Fruit fly (Drosophila melanogaster) whole organism, embryonic: Measurements from ENCODE around the gene Ubqn.
A peak's percentile ranks its signal among the peaks of the same experiment; 100 is the strongest.

Experiments
- Awh ChIP-seq: fragments of 200-800 bp; sonication (Bioruptor generic); IDR thresholded peaks from 2 replicates; pipeline ENCODE4, ENCODE4 v1.3.6; 2022; ENCODE audit warnings: missing biosample characterization, missing genetic modification characterization
- B-H2 ChIP-seq: fragments of 200-800 bp; sonication (Bioruptor generic); optimal IDR thresholded peaks from 2 replicates; lab custom pipeline; 2018; ENCODE audit warnings: missing biosample characterization, mild to moderate bottlenecking, missing genetic modification characterization
- CG10462 ChIP-seq: fragments of 200-800 bp; sonication (Bioruptor generic); optimal IDR thresholded peaks from 2 replicates; lab custom pipeline; 2016; ENCODE audit warnings: missing biosample characterization, missing genetic modification characterization
- CG11085 ChIP-seq: fragments of 200-800 bp; sonication (Bioruptor generic); IDR thresholded peaks from 2 replicates; pipeline ENCODE4 v1.3.6; 2022; ENCODE audit warnings: missing biosample characterization, missing genetic modification characterization
- CG11695 ChIP-seq: fragments of 200-800 bp; sonication (Bioruptor generic); IDR thresholded peaks from 3 replicates; pipeline ENCODE4 v1.3.6; 2022; ENCODE audit warnings: missing biosample characterization, missing genetic modification characterization
- CG12104 ChIP-seq: fragments of 200-800 bp; sonication (Bioruptor generic); optimal IDR thresholded peaks from 3 replicates; lab custom pipeline; 2016; ENCODE audit warnings: missing biosample characterization, missing genetic modification characterization
- CG12219 ChIP-seq: fragments of 200-800 bp; sonication (Bioruptor generic); optimal IDR thresholded peaks from 3 replicates; lab custom pipeline; 2018; ENCODE audit warnings: missing biosample characterization, mild to moderate bottlenecking, missing genetic modification characterization
- CG12744 ChIP-seq: fragments of 200-800 bp; sonication (Bioruptor generic); optimal IDR thresholded peaks from 2 replicates; lab custom pipeline; 2016; ENCODE audit warnings: missing biosample characterization, missing genetic modification characterization
- CG14441 ChIP-seq: fragments of 200-800 bp; sonication (Bioruptor generic); IDR thresholded peaks from 2 replicates; pipeline ENCODE4 v1.3.6; 2022; ENCODE audit warnings: missing biosample characterization, missing genetic modification characterization
- CG15011 ChIP-seq: fragments of 200-800 bp; sonication (Bioruptor generic); optimal IDR thresholded peaks from 3 replicates; lab custom pipeline; 2018; ENCODE audit warnings: missing biosample characterization, mild to moderate bottlenecking, missing genetic modification characterization
- CG15073 ChIP-seq: fragments of 200-800 bp; sonication (Bioruptor generic); optimal IDR thresholded peaks from 2 replicates; lab custom pipeline; 2016; ENCODE audit warnings: missing biosample characterization, missing genetic modification characterization
- CG18011 ChIP-seq: fragments of 200-800 bp; sonication (Bioruptor generic); optimal IDR thresholded peaks from 2 replicates; lab custom pipeline; 2017; ENCODE audit warnings: missing biosample characterization, missing genetic modification characterization, mild to moderate bottlenecking, moderate library complexity, missing genotype
- CG30020 ChIP-seq: fragments of 200-800 bp; optimal IDR thresholded peaks from 2 replicates; lab custom pipeline; 2019; ENCODE audit warnings: missing biosample characterization, mild to moderate bottlenecking, missing genetic modification characterization, moderate library complexity
- CG31441 ChIP-seq: fragments of 200-800 bp; sonication (Bioruptor generic); IDR thresholded peaks from 2 replicates; pipeline ENCODE4 v1.3.6; 2022; ENCODE audit warnings: missing biosample characterization, missing genetic modification characterization
- CG32772 ChIP-seq: fragments of 200-800 bp; sonication (Bioruptor generic); IDR thresholded peaks from 2 replicates; pipeline ENCODE4 v1.3.6; 2022; ENCODE audit warnings: missing biosample characterization, missing genetic modification characterization
- CG34224 ChIP-seq: fragments of 200-800 bp; sonication (Bioruptor generic); IDR thresholded peaks from 3 replicates; pipeline ENCODE4 v1.3.6; 2022; ENCODE audit warnings: missing biosample characterization, missing genetic modification characterization; ENCODE audit not compliant: partially characterized antibody
- CG42726 ChIP-seq: fragments of 200-800 bp; sonication (Bioruptor generic); IDR thresholded peaks from 2 replicates; pipeline ENCODE4 v1.3.6; 2022; ENCODE audit warnings: missing biosample characterization, missing genetic modification characterization; ENCODE audit not compliant: partially characterized antibody
- CG4282 ChIP-seq: fragments of 200-800 bp; sonication (Bioruptor generic); optimal IDR thresholded peaks from 2 replicates; lab custom pipeline; 2016; ENCODE audit warnings: missing biosample characterization, missing genetic modification characterization
- CG7987 ChIP-seq: fragments of 200-800 bp; sonication (Bioruptor generic); optimal IDR thresholded peaks from 2 replicates; lab custom pipeline; 2018; ENCODE audit warnings: missing biosample characterization, mild to moderate bottlenecking, missing genetic modification characterization, moderate library complexity
- CG8290 ChIP-seq, 3 experiments: fragments of 200-800 bp; sonication (Bioruptor generic); optimal IDR thresholded peaks; 2 replicates each; lab custom pipeline; 2016 to 2019; ENCODE audit warnings: missing biosample characterization in 3 of 3, missing genetic modification characterization in 3 of 3, mild to moderate bottlenecking in 2 of 3, moderate library complexity in 1 of 3
- CG8388 ChIP-seq: fragments of 200-800 bp; sonication (Bioruptor generic); optimal IDR thresholded peaks from 2 replicates; lab custom pipeline; 2019; ENCODE audit warnings: missing biosample characterization, mild to moderate bottlenecking, missing genetic modification characterization, moderate library complexity
- CG9876 ChIP-seq: fragments of 200-800 bp; sonication (Bioruptor generic); optimal IDR thresholded peaks from 2 replicates; lab custom pipeline; 2016; ENCODE audit warnings: missing biosample characterization, missing genetic modification characterization
- CHES-1-like ChIP-seq: fragments of 200-800 bp; sonication (Bioruptor generic); optimal IDR thresholded peaks from 2 replicates; lab custom pipeline; 2016; ENCODE audit warnings: missing biosample characterization, missing genetic modification characterization
- E2f2 ChIP-seq: fragments of 200-800 bp; sonication (Bioruptor generic); IDR thresholded peaks from 2 replicates; pipeline ENCODE4 v1.3.6; 2022; ENCODE audit warnings: missing biosample characterization, missing genetic modification characterization
- Hey ChIP-seq: fragments of 200-800 bp; sonication (Bioruptor generic); optimal IDR thresholded peaks from 3 replicates; lab custom pipeline; 2018; ENCODE audit warnings: missing biosample characterization, mild to moderate bottlenecking, missing genetic modification characterization
- Mad ChIP-seq: fragments of 200-800 bp; sonication (Bioruptor generic); optimal IDR thresholded peaks from 2 replicates; lab custom pipeline; 2016; ENCODE audit warnings: missing biosample characterization, missing genetic modification characterization
- Mrtf ChIP-seq: fragments of 200-800 bp; sonication (Bioruptor generic); IDR thresholded peaks from 3 replicates; pipeline ENCODE4 v1.3.6; 2022; ENCODE audit warnings: missing biosample characterization, missing genetic modification characterization
- NFAT ChIP-seq: fragments of 200-800 bp; sonication (Bioruptor generic); IDR thresholded peaks from 2 replicates; pipeline ENCODE4 v1.3.6; 2022; ENCODE audit warnings: missing biosample characterization, missing genetic modification characterization
- Nf-YC ChIP-seq: fragments of 200-800 bp; optimal IDR thresholded peaks from 3 replicates; lab custom pipeline; 2019; ENCODE audit warnings: missing biosample characterization, mild to moderate bottlenecking, missing genetic modification characterization, moderate library complexity
- YL-1 ChIP-seq: fragments of 200-800 bp; sonication (Bioruptor generic); optimal IDR thresholded peaks from 3 replicates; lab custom pipeline; 2017; ENCODE audit warnings: missing biosample characterization, mild to moderate bottlenecking, missing genetic modification characterization
- btn ChIP-seq: fragments of 200-800 bp; sonication (Bioruptor generic); optimal IDR thresholded peaks from 2 replicates; lab custom pipeline; 2016; ENCODE audit warnings: missing biosample characterization, missing genetic modification characterization
- chinmo ChIP-seq: fragments of 200-800 bp; sonication (Bioruptor generic); IDR thresholded peaks from 4 replicates; pipeline ENCODE4 v1.3.6; 2022; ENCODE audit warnings: missing biosample characterization, missing genetic modification characterization; ENCODE audit not compliant: partially characterized antibody
- fru ChIP-seq: fragments of >200 bp; optimal IDR thresholded peaks from 2 replicates; lab custom pipeline; 2017
- gsb ChIP-seq: fragments of 200-800 bp; sonication (Bioruptor generic); IDR thresholded peaks from 2 replicates; pipeline ENCODE4 v1.3.6; 2022; ENCODE audit warnings: missing biosample characterization, missing genetic modification characterization
- ken ChIP-seq: fragments of 200-800 bp; sonication (Bioruptor generic); IDR thresholded peaks from 3 replicates; pipeline ENCODE4 v1.3.6; 2022; ENCODE audit warnings: missing biosample characterization, missing genetic modification characterization
- klu ChIP-seq: fragments of 200-800 bp; sonication (Bioruptor generic); IDR thresholded peaks from 2 replicates; pipeline ENCODE4 v1.3.6; 2022; ENCODE audit warnings: missing biosample characterization, missing genetic modification characterization
- luna ChIP-seq: fragments of 200-800 bp; sonication (Bioruptor generic); optimal IDR thresholded peaks from 2 replicates; lab custom pipeline; 2016; ENCODE audit warnings: missing biosample characterization, missing genetic modification characterization
- maf-S ChIP-seq: fragments of 200-800 bp; sonication (Bioruptor generic); optimal IDR thresholded peaks from 2 replicates; lab custom pipeline; 2016; ENCODE audit warnings: missing biosample characterization, missing genetic modification characterization
- pnt ChIP-seq: fragments of 200-800 bp; sonication (Bioruptor generic); optimal IDR thresholded peaks from 3 replicates; lab custom pipeline; 2016; ENCODE audit warnings: missing biosample characterization, missing genetic modification characterization
- ranshi ChIP-seq: fragments of 200-800 bp; sonication (Bioruptor generic); IDR thresholded peaks from 2 replicates; pipeline ENCODE4 v1.3.6; 2022; ENCODE audit warnings: missing biosample characterization, missing genetic modification characterization
- repo ChIP-seq: fragments of 200-800 bp; sonication (Bioruptor generic); optimal IDR thresholded peaks from 2 replicates; lab custom pipeline; 2016; ENCODE audit warnings: missing biosample characterization, missing genetic modification characterization
- rib ChIP-seq: fragments of 200-800 bp; sonication (Bioruptor generic); IDR thresholded peaks from 2 replicates; pipeline ENCODE4 v1.3.6; 2022; ENCODE audit warnings: missing biosample characterization, missing genetic modification characterization
- row ChIP-seq: fragments of 200-800 bp; sonication (Bioruptor generic); IDR thresholded peaks from 3 replicates; pipeline ENCODE4 v1.3.6; 2022; ENCODE audit warnings: missing biosample characterization, missing genetic modification characterization
- sim ChIP-seq: fragments of 200-800 bp; sonication (Bioruptor generic); IDR thresholded peaks from 2 replicates; pipeline ENCODE4 v1.3.6; 2022; ENCODE audit warnings: missing biosample characterization, missing genetic modification characterization
- sug ChIP-seq: fragments of 200-800 bp; optimal IDR thresholded peaks from 2 replicates; lab custom pipeline; 2019; ENCODE audit warnings: missing biosample characterization, mild to moderate bottlenecking, missing genetic modification characterization, moderate library complexity
- tap ChIP-seq: fragments of 200-800 bp; optimal IDR thresholded peaks from 3 replicates; lab custom pipeline; 2019; ENCODE audit warnings: missing biosample characterization, mild to moderate bottlenecking, missing genetic modification characterization, moderate library complexity
- zf30C ChIP-seq: fragments of 200-800 bp; sonication (Bioruptor generic); optimal IDR thresholded peaks from 3 replicates; lab custom pipeline; 2018; ENCODE audit warnings: missing biosample characterization, mild to moderate bottlenecking, missing genetic modification characterization

Gene Ubqn

dm6 chrX:19663859-19664728 is 19.5 kb upstream of the Ubqn start, which contains the start of the genes CG14223 and Ssu72 (continued):
- TF ChIP-seq chinmo (GFP tag; lab: Robert Waterston, UW) (0 out of 4 replicates have a peak, but pooled peaks have one; percentile 52), CG14441 (GFP tag; lab: Robert Waterston, UW) (no peak)
- TF ChIP-seq, all 482 proteins: peak for 70

dm6 chrX:19665684-19666141 is 17.9 kb upstream of the Ubqn start:
- no peak for TF ChIP-seq Hey
- TF ChIP-seq NFAT, result peak; percentile 85
- no peak for TF ChIP-seq Mad
- no peak for TF ChIP-seq CG18011
- TF ChIP-seq CG12744, result peak; percentile 24
- no peak for TF ChIP-seq repo (GFP tag; lab: Kevin White, UChicago)
- TF ChIP-seq tap (tag; lab: Kevin White, UChicago), result no peak
- no peak for TF ChIP-seq CHES-1-like (GFP tag; lab: Kevin White, UChicago)
- TF ChIP-seq CG34224, result no peak
- TF ChIP-seq E2f2 (GFP tag; lab: Robert Waterston, UW), result peak; percentile 20; the same call in 1 of the 2 replicates
- TF ChIP-seq CG42726 (GFP tag; lab: Robert Waterston, UW), result peak; percentile 82
- no peak for TF ChIP-seq luna (GFP tag; lab: Kevin White, UChicago)
- TF ChIP-seq YL-1 (GFP tag; lab: Kevin White, UChicago), result no peak
- no peak for TF ChIP-seq zf30C
- TF ChIP-seq CG15073 (GFP tag; lab: Kevin White, UChicago), result no peak
- peak; percentile 48; the same call in 1 of the 2 replicates for TF ChIP-seq gsb
- no peak for TF ChIP-seq CG30020 (tag; lab: Kevin White, UChicago)
- peak; percentile 96 for TF ChIP-seq row
- TF ChIP-seq rib (GFP tag; lab: Robert Waterston, UW), result 0 out of 2 replicates have a peak, but pooled peaks have one; percentile 13
- TF ChIP-seq fru (lab: Kevin White, UChicago), result no peak
- TF ChIP-seq sim (GFP tag; lab: Robert Waterston, UW), result no peak
- TF ChIP-seq sug, result peak; percentile 86
- no peak for TF ChIP-seq Awh (GFP tag; lab: Robert Waterston, UW)
- no peak for TF ChIP-seq Nf-YC (tag; lab: Kevin White, UChicago)
- peak; percentile 30; the same call in 1 of the 3 replicates for TF ChIP-seq ken (GFP tag; lab: Robert Waterston, UW)
- TF ChIP-seq CG12104 (GFP tag; lab: Kevin White, UChicago), result no peak
- TF ChIP-seq CG31441, result no peak
- no peak for TF ChIP-seq CG15011 (GFP tag; lab: Kevin White, UChicago)
- TF ChIP-seq CG32772 (GFP tag; lab: Robert Waterston, UW), result peak; percentile 53; the same call in 1 of the 2 replicates
- no peak for TF ChIP-seq CG11695 (GFP tag; lab: Robert Waterston, UW)
- TF ChIP-seq CG4282 (GFP tag; lab: Kevin White, UChicago), result no peak
- peak; percentile 63 for TF ChIP-seq ranshi
- no peak; the same call in 1 of the 2 replicates for TF ChIP-seq klu (GFP tag; lab: Robert Waterston, UW)
- TF ChIP-seq maf-S (GFP tag; lab: Kevin White, UChicago), result no peak
- no peak for TF ChIP-seq CG10462
- TF ChIP-seq CG9876 (GFP tag; lab: Kevin White, UChicago), result no peak
- TF ChIP-seq CG7987 (GFP tag; lab: Kevin White, UChicago), result no peak
- no peak for TF ChIP-seq CG8388 (GFP tag; lab: Kevin White, UChicago)
- peak; percentile 30 for TF ChIP-seq pnt
- TF ChIP-seq B-H2, result no peak
- TF ChIP-seq btn (GFP tag; lab: Kevin White, UChicago), result no peak
- TF ChIP-seq CG12219 (GFP tag; lab: Kevin White, UChicago), result no peak
- peak; percentile 25 for TF ChIP-seq CG8290 (GFP tag; optimal IDR thresholded peaks at IDR 0.05; lab: Kevin White, UChicago)
- peak in 1 of 2 experiments; percentile 44 for TF ChIP-seq CG8290 (tag; optimal IDR thresholded peaks at IDR 0.05; lab: Kevin White, UChicago)
- TF ChIP-seq CG11085 (GFP tag; lab: Robert Waterston, UW), result 0 out of 2 replicates have a peak, but pooled peaks have one; percentile 13
- peak; percentile 47; the same call in 2 of the 3 replicates for TF ChIP-seq Mrtf (GFP tag; lab: Robert Waterston, UW)
